Worm (Caenorhabditis elegans) whole organism, young adult: ENCODE data around the gene F56C3.1.

Source experiments
- hlh-12 ChIP-seq: sonication (generic microtip); optimal IDR thresholded peaks from 2 replicates; lab custom pipeline; 2016; ENCODE audit warnings: missing genetic modification characterization, missing compliant biosample characterization
- nfya-1 ChIP-seq: sonication (generic microtip); optimal IDR thresholded peaks from 2 replicates; lab custom pipeline; 2017; ENCODE audit warnings: antibody characterized with exemption, missing compliant biosample characterization, missing genetic modification characterization, borderline replicate concordance; ENCODE audit not compliant: insufficient read depth

DNA sequence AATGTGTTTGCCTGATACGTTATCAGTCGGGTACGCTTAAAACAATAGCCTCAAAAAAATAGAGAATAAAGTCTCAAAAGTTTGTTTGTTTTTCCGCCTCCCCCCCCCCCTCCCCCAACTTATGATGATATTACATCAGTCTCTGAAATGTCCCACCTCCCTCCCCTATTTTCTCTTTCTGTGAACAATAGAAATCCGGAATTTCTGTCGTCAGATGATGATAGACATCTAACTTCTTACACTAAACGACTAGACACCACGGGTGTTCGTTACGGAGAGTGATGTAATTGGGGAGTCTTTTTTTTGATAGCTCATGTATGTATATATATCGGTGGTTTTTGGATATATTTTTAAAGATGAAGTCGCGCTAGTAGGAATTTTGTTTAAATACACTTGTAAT is 7.3 kb downstream of the F56C3.1 start:
- TF ChIP-seq hlh-12 (no peak), nfya-1 (tag; lab: Kevin White, UChicago) (no peak)
